Fruit fly (Drosophila melanogaster): ENCODE measurements around the gene koko.

koko gene

DNA sequence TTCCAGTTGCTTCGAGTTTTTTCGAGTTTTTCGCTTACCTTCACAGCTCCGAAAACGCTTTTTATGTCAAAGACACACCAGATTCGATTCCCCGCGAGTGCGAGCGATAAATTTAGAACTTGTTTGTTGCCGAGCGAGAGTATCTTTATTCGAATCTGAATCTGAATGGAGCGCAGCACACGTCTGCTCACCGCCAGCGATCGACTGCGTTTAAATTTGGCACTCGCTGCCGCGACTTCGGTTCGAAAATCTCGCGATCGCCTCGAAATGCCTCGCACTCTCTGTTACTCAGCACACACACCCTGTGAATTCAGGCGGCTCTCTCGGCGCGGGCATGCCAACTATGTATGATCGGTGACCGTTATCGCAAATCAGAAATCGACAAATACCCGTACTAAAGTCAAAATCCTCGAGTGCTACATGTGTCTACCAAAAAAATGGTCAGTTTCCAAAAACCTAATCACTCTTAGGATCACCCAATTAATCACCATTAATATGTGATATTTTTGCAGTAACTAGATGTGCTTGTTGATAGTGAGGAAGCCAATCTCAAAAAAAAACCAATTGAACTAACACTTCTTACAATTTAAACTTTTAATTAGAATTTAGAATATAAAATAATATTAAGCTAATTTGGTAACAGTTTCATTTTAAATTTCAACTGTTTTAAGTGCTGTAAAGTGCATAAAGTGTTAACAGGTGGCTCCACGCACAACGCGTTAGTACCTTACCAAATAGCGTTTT is 3.7 kb upstream of the koko start, which contains the start of gene Vha100-2 (continued):
- TF ChIP-seq Lpt (GFP tag; optimal IDR thresholded peaks at IDR 0.05) (no peak), mld (GFP tag; IDR thresholded peaks at IDR 0.05; ENCODE audit: partially characterized antibody) (0 out of 3 replicates have a peak, but pooled peaks have one; percentile 16), CG14441 (GFP tag; IDR thresholded peaks at IDR 0.05) (peak; percentile 65), wor (GFP tag; IDR thresholded peaks at IDR 0.05) (no peak), zen2 (GFP tag; IDR thresholded peaks at IDR 0.05; ENCODE audit: partially characterized antibody) (no peak), lov (optimal IDR thresholded peaks at IDR 0.05) (no peak), lov (GFP tag; IDR thresholded peaks at IDR 0.05) (0 out of 3 replicates have a peak, but pooled peaks have one; percentile 55), bowl (GFP tag; IDR thresholded peaks at IDR 0.05) (no peak), ssp (GFP tag; IDR thresholded peaks at IDR 0.05) (no peak), CG10321 (GFP tag; IDR thresholded peaks at IDR 0.05) (no peak), ftz-f1 (GFP tag; optimal IDR thresholded peaks at IDR 0.05) (no peak), CG10654 (GFP tag; optimal IDR thresholded peaks at IDR 0.05) (no peak), Max (GFP tag; optimal IDR thresholded peaks at IDR 0.05) (peak; percentile 57), az2 (GFP tag; optimal IDR thresholded peaks at IDR 0.05) (no peak), Trl (optimal IDR thresholded peaks at IDR 0.05) (peak in 1 of 2 experiments; percentile 77), Trl (GFP tag; optimal IDR thresholded peaks at IDR 0.05) (peak; percentile 4), CG12744 (GFP tag; optimal IDR thresholded peaks at IDR 0.05) (no peak), peb (GFP tag; IDR thresholded peaks at IDR 0.05) (no peak), NC2α (GFP tag; optimal IDR thresholded peaks at IDR 0.05) (no peak), CG30020 (tag; optimal IDR thresholded peaks at IDR 0.05) (no peak), CG2116 (GFP tag; optimal IDR thresholded peaks at IDR 0.05) (peak; percentile 20), CG17912 (GFP tag; optimal IDR thresholded peaks at IDR 0.05) (no peak), CG6254 (GFP tag; optimal IDR thresholded peaks at IDR 0.05) (peak; percentile 97), CG1602 (GFP tag; optimal IDR thresholded peaks at IDR 0.05) (no peak), CG15269 (tag; optimal IDR thresholded peaks at IDR 0.05) (peak; percentile 51), onecut (GFP tag; IDR thresholded peaks at IDR 0.05) (0 out of 2 replicates have a peak, but pooled peaks have one; percentile 28), CG12219 (GFP tag; optimal IDR thresholded peaks at IDR 0.05) (peak; percentile 1), sc (optimal IDR thresholded peaks at IDR 0.05) (no peak), sc (GFP tag; optimal IDR thresholded peaks at IDR 0.05) (peak; percentile 4), sna (GFP tag; IDR thresholded peaks at IDR 0.05; ENCODE audit: partially characterized antibody) (no peak), CG18011 (GFP tag; optimal IDR thresholded peaks at IDR 0.05) (no peak), btn (GFP tag; optimal IDR thresholded peaks at IDR 0.05) (no peak), ro (GFP tag; IDR thresholded peaks at IDR 0.05) (no peak), exex (tag; optimal IDR thresholded peaks at IDR 0.05) (no peak), Bdp1 (GFP tag; optimal IDR thresholded peaks at IDR 0.05) (no peak), CG18476 (GFP tag; optimal IDR thresholded peaks at IDR 0.05) (no peak), Asciz (GFP tag; optimal IDR thresholded peaks at IDR 0.05) (no peak), Sry-δ (GFP tag; optimal IDR thresholded peaks at IDR 0.05) (peak; percentile 10), Vsx1 (GFP tag; optimal IDR thresholded peaks at IDR 0.05) (peak; percentile 98), nmo (GFP tag; optimal IDR thresholded peaks at IDR 0.05) (peak; percentile 54), zen (tag; optimal IDR thresholded peaks at IDR 0.05) (no peak), NK7.1 (GFP tag; optimal IDR thresholded peaks at IDR 0.05) (peak; percentile 15), pho (GFP tag; optimal IDR thresholded peaks at IDR 0.05) (no peak), cas (GFP tag; IDR thresholded peaks at IDR 0.05) (0 out of 2 replicates have a peak, but pooled peaks have one; percentile 33), shn (GFP tag; optimal IDR thresholded peaks at IDR 0.05) (no peak), CG17361 (GFP tag; IDR thresholded peaks at IDR 0.05) (peak; percentile 51; the same call in 2 of the 3 replicates), Jarid2 (GFP tag; optimal IDR thresholded peaks at IDR 0.05) (peak; percentile 80), CG8388 (GFP tag; optimal IDR thresholded peaks at IDR 0.05) (no peak), Lhr (GFP tag; optimal IDR thresholded peaks at IDR 0.05) (peak; percentile 76), Xrp1 (GFP tag; IDR thresholded peaks at IDR 0.05) (0 out of 2 replicates have a peak, but pooled peaks have one; percentile 6)
